Worm (Caenorhabditis elegans): Measurements from ENCODE around the gene cdh-5.

cdh-5 gene

DNA sequence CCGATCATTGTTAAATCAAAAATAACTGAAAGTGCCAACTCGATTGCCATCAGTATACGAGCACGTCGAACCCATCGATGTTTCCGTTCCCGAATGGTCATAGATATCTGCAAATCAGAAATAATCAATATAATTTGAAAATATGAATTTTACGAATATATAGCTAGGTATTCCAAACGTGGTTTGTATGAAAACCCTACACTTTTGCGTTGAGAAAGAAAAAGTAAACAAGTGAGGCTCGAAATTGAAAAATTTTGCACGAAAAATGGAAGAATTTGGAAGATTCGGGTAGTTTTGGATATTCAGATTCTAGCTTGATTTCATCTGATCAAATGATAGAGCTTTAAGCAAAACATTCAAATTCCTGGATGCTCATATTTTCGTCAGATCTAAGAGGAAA, 30.0 kb upstream of the cdh-5 start, which contains the start of gene F42A9.9:
Gene F42A9.9, minus strand, starts transcription at position 101 of the 400 bp plus-strand sequence.
- TF ChIP-seq aly-1 (tag; optimal IDR thresholded peaks at IDR 0.05), result no peak
- no peak for TF ChIP-seq flt-1 (GFP tag; IDR thresholded peaks at IDR 0.05)
- no peak for TF ChIP-seq hmbx-1 (tag; optimal IDR thresholded peaks at IDR 0.05)
- TF ChIP-seq sea-1 (GFP tag; conservative IDR thresholded peaks at IDR 0.05), result no peak
- TF ChIP-seq ets-7 (tag; optimal IDR thresholded peaks at IDR 0.05), result no peak
- TF ChIP-seq ceh-13 (GFP tag; optimal IDR thresholded peaks at IDR 0.05), result no peak
- TF ChIP-seq scrt-1 (GFP tag; IDR thresholded peaks at IDR 0.05), result no peak
- TF ChIP-seq B0310.2 (tag; optimal IDR thresholded peaks at IDR 0.05), result no peak
- no peak for TF ChIP-seq tbx-37 (GFP tag; conservative IDR thresholded peaks at IDR 0.05)
- TF ChIP-seq tra-4 (tag; optimal IDR thresholded peaks at IDR 0.05), result no peak
- TF ChIP-seq pes-1 (GFP tag; IDR thresholded peaks at IDR 0.05), result no peak
- TF ChIP-seq hmg-4 (GFP tag; optimal IDR thresholded peaks at IDR 0.05), result no peak
- TF ChIP-seq ama-1 (optimal IDR thresholded peaks at IDR 0.05), result no peak
- no peak for TF ChIP-seq tbx-11 (GFP tag; IDR thresholded peaks at IDR 0.05)
- TF ChIP-seq ceh-36 (tag; optimal IDR thresholded peaks at IDR 0.05), result no peak
- TF ChIP-seq F13C5.2 (tag; optimal IDR thresholded peaks at IDR 0.05), result no peak
- TF ChIP-seq hnd-1 (tag; optimal IDR thresholded peaks at IDR 0.05), result no peak

DNA sequence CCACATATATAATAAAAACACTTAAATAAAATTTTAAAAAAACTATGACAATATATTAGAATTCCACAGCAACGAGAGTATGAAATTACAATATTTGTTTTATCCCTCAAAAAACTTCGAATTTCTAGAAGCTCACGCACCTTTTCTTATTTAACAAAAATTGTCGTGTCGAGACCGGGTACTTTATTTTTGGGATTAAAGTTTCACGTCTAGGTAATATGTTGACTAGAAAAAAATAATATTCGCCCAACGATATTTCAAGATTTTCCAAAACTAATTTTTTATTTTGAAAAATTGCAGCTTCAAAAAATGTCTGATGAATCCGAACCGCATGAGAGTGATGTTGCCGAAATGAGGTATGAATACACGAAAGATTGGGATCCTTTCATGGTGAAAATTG, 24.3 kb upstream of the cdh-5 start, which contains the start of gene C49C8.3:
Gene C49C8.3, plus strand, starts transcription at position 301 of the 400 bp plus-strand sequence.
- no peak for TF ChIP-seq flt-1 (GFP tag; IDR thresholded peaks at IDR 0.05)
- no peak for TF ChIP-seq tbx-37 (GFP tag; conservative IDR thresholded peaks at IDR 0.05)
- TF ChIP-seq tbx-11 (GFP tag; IDR thresholded peaks at IDR 0.05), result no peak
- TF ChIP-seq pes-1 (GFP tag; IDR thresholded peaks at IDR 0.05), result no peak
- TF ChIP-seq aly-1 (tag; optimal IDR thresholded peaks at IDR 0.05), result no peak
- no peak for TF ChIP-seq hnd-1 (tag; optimal IDR thresholded peaks at IDR 0.05)
- TF ChIP-seq hmbx-1 (tag; optimal IDR thresholded peaks at IDR 0.05), result no peak
- TF ChIP-seq ets-7 (tag; optimal IDR thresholded peaks at IDR 0.05), result no peak
- no peak for TF ChIP-seq B0310.2 (tag; optimal IDR thresholded peaks at IDR 0.05)
- no peak for TF ChIP-seq F13C5.2 (tag; optimal IDR thresholded peaks at IDR 0.05)
- no peak for TF ChIP-seq hmg-4 (GFP tag; optimal IDR thresholded peaks at IDR 0.05)
- TF ChIP-seq ceh-13 (GFP tag; optimal IDR thresholded peaks at IDR 0.05), result no peak
- TF ChIP-seq tra-4 (tag; optimal IDR thresholded peaks at IDR 0.05), result no peak
- TF ChIP-seq scrt-1 (GFP tag; IDR thresholded peaks at IDR 0.05), result no peak
- TF ChIP-seq sea-1 (GFP tag; conservative IDR thresholded peaks at IDR 0.05), result no peak
- TF ChIP-seq ceh-36 (tag; optimal IDR thresholded peaks at IDR 0.05), result no peak
- TF ChIP-seq ama-1 (optimal IDR thresholded peaks at IDR 0.05), result no peak

DNA sequence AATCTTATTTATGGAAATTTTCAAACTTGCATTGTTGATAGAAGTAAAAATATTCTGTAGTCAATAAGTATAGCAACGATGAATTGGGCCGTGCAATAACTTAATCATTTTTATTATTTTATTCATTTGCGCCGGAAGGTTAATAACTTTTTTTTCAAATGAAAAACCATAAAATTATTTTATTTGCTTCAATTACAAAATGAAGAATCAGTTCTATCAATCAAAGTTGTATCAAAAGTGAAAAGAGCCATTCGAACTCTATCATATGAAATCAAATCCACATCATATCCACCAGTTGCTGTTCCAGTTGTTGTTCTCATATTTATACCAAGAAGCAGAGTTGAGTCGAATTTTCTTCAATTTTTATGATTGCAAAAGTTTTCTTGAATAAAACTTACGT, 20.2 kb upstream of the cdh-5 start, which contains the start of gene cyp-33E1:
Gene cyp-33E1, minus strand, starts transcription at position 101 of the 400 bp plus-strand sequence.
- TF ChIP-seq ets-7 (tag; optimal IDR thresholded peaks at IDR 0.05) (no peak), hmg-4 (GFP tag; optimal IDR thresholded peaks at IDR 0.05) (no peak), B0310.2 (tag; optimal IDR thresholded peaks at IDR 0.05) (no peak), tbx-37 (GFP tag; conservative IDR thresholded peaks at IDR 0.05) (no peak), flt-1 (GFP tag; IDR thresholded peaks at IDR 0.05) (no peak), tbx-11 (GFP tag; IDR thresholded peaks at IDR 0.05) (no peak)

DNA sequence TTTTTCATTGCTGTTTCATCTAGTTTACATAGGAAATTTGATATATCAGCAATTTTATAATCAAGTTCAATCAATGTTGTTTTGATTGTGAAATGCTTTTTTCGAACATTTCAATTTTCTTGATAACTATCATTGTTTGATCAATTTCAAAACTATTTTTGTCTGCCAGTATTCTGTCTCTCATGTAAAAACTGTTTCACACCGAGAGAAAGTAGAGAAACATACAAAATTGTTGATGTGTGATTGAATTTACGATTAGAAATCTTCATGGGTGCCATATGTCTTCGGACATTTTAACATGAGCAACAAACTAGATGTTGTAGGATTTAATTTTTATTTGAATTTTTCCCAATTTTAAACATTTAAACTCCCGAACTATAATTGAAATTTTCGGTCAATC, 18.0 kb upstream of the cdh-5 start, which contains the start of gene C49C8.2:
Gene C49C8.2, plus strand, starts transcription at position 393 of the 400 bp plus-strand sequence.
- TF ChIP-seq B0310.2 (tag; optimal IDR thresholded peaks at IDR 0.05) (no peak), tra-4 (tag; optimal IDR thresholded peaks at IDR 0.05) (no peak), sea-1 (GFP tag; conservative IDR thresholded peaks at IDR 0.05) (no peak), hmbx-1 (tag; optimal IDR thresholded peaks at IDR 0.05) (no peak), tbx-11 (GFP tag; IDR thresholded peaks at IDR 0.05) (no peak), ceh-36 (tag; optimal IDR thresholded peaks at IDR 0.05) (no peak), scrt-1 (GFP tag; IDR thresholded peaks at IDR 0.05) (no peak), aly-1 (tag; optimal IDR thresholded peaks at IDR 0.05) (no peak), flt-1 (GFP tag; IDR thresholded peaks at IDR 0.05) (no peak), hmg-4 (GFP tag; optimal IDR thresholded peaks at IDR 0.05) (no peak), ama-1 (optimal IDR thresholded peaks at IDR 0.05) (no peak), pes-1 (GFP tag; IDR thresholded peaks at IDR 0.05) (no peak), tbx-37 (GFP tag; conservative IDR thresholded peaks at IDR 0.05) (no peak), hnd-1 (tag; optimal IDR thresholded peaks at IDR 0.05) (no peak), ceh-13 (GFP tag; optimal IDR thresholded peaks at IDR 0.05) (no peak), F13C5.2 (tag; optimal IDR thresholded peaks at IDR 0.05) (no peak), ets-7 (tag; optimal IDR thresholded peaks at IDR 0.05) (no peak)

DNA sequence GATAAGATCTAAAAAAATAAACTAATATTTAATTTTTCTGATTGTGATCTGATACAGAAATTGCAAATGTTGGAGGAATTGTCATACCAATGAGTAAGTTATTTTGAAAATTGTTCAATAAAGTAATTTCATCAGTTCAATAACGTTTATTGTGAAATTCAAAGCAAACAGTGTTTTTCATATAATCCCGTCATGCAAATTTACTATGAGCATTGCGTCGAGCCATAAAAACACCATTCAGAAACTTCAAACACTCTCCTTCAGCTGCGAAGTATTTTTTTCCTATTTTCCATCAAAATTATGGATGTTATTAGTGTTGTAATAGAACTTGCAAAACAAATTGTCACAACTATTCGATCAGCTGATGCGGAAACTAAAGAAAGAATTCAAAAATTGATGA, 16.9 kb upstream of the cdh-5 start, which contains the start of gene C49C8.8:
Gene C49C8.8, plus strand, starts transcription at position 301 of the 400 bp plus-strand sequence.
- TF ChIP-seq sea-1 (GFP tag; conservative IDR thresholded peaks at IDR 0.05) (no peak), tbx-37 (GFP tag; conservative IDR thresholded peaks at IDR 0.05) (no peak), scrt-1 (GFP tag; IDR thresholded peaks at IDR 0.05) (no peak), tra-4 (tag; optimal IDR thresholded peaks at IDR 0.05) (no peak), hnd-1 (tag; optimal IDR thresholded peaks at IDR 0.05) (no peak), hmg-4 (GFP tag; optimal IDR thresholded peaks at IDR 0.05) (no peak), aly-1 (tag; optimal IDR thresholded peaks at IDR 0.05) (no peak), F13C5.2 (tag; optimal IDR thresholded peaks at IDR 0.05) (no peak), ama-1 (optimal IDR thresholded peaks at IDR 0.05) (no peak), hmbx-1 (tag; optimal IDR thresholded peaks at IDR 0.05) (no peak), pes-1 (GFP tag; IDR thresholded peaks at IDR 0.05) (no peak), ets-7 (tag; optimal IDR thresholded peaks at IDR 0.05) (no peak), tbx-11 (GFP tag; IDR thresholded peaks at IDR 0.05) (no peak), B0310.2 (tag; optimal IDR thresholded peaks at IDR 0.05) (no peak), ceh-36 (tag; optimal IDR thresholded peaks at IDR 0.05) (no peak), ceh-13 (GFP tag; optimal IDR thresholded peaks at IDR 0.05) (no peak), flt-1 (GFP tag; IDR thresholded peaks at IDR 0.05) (no peak)

DNA sequence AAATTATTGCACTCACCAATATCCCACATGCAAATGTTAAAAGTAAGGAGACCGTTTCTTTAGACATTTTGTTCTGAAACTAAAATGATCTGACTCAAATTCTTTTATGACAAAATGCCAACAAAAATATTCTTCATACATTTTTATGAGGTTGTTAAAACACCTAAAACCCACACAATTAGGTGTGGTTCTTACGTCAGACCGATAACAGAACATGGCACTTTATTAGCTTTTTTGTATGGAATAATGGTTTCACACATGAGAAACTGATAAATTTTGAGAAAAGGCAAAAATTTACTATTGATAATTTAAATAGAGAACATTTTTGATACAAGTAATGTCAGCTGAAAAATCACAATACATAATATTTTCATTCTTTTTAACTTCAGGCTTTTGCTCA, 15.1 kb upstream of the cdh-5 start, which contains the start of gene C49C8.5:
Gene C49C8.5, minus strand, starts transcription at position 73 of the 400 bp plus-strand sequence.
- TF ChIP-seq hnd-1 (tag; optimal IDR thresholded peaks at IDR 0.05) (no peak), scrt-1 (GFP tag; IDR thresholded peaks at IDR 0.05) (no peak), pes-1 (GFP tag; IDR thresholded peaks at IDR 0.05) (no peak), tbx-37 (GFP tag; conservative IDR thresholded peaks at IDR 0.05) (no peak), ama-1 (optimal IDR thresholded peaks at IDR 0.05) (no peak), ets-7 (tag; optimal IDR thresholded peaks at IDR 0.05) (no peak), ceh-36 (tag; optimal IDR thresholded peaks at IDR 0.05) (no peak), F13C5.2 (tag; optimal IDR thresholded peaks at IDR 0.05) (no peak), ceh-13 (GFP tag; optimal IDR thresholded peaks at IDR 0.05) (no peak), B0310.2 (tag; optimal IDR thresholded peaks at IDR 0.05) (no peak), aly-1 (tag; optimal IDR thresholded peaks at IDR 0.05) (no peak), tra-4 (tag; optimal IDR thresholded peaks at IDR 0.05) (no peak), hmbx-1 (tag; optimal IDR thresholded peaks at IDR 0.05) (no peak), sea-1 (GFP tag; conservative IDR thresholded peaks at IDR 0.05) (no peak), tbx-11 (GFP tag; IDR thresholded peaks at IDR 0.05) (no peak), hmg-4 (GFP tag; optimal IDR thresholded peaks at IDR 0.05) (no peak), flt-1 (GFP tag; IDR thresholded peaks at IDR 0.05) (no peak)

Measured in whole organism, early embryonic.